Fruit fly (Drosophila melanogaster) whole organism, embryonic: ENCODE data around the gene CG8149.

Source experiments
- Antp ChIP-seq: fragments of 200-800 bp; sonication (Bioruptor generic); optimal IDR thresholded peaks from 3 replicates; lab custom pipeline; 2016; ENCODE audit warnings: missing biosample characterization, missing genetic modification characterization
- Atf3 ChIP-seq: fragments of 200-800 bp; sonication (Bioruptor generic); optimal IDR thresholded peaks from 3 replicates; lab custom pipeline; 2016; ENCODE audit warnings: missing biosample characterization, missing genetic modification characterization
- B-H2 ChIP-seq: fragments of 200-800 bp; sonication (Bioruptor generic); optimal IDR thresholded peaks from 2 replicates; lab custom pipeline; 2018; ENCODE audit warnings: missing biosample characterization, mild to moderate bottlenecking, missing genetic modification characterization
- CG10543 ChIP-seq: fragments of 200-800 bp; sonication (Bioruptor generic); optimal IDR thresholded peaks from 3 replicates; lab custom pipeline; 2017; ENCODE audit warnings: missing biosample characterization, mild to moderate bottlenecking, missing genetic modification characterization, moderate library complexity
- CG11696 ChIP-seq: fragments of 200-800 bp; sonication (Bioruptor generic); IDR thresholded peaks from 2 replicates; pipeline ENCODE4 v1.3.6; 2022; ENCODE audit warnings: missing biosample characterization, missing genetic modification characterization
- CG12104 ChIP-seq: fragments of 200-800 bp; sonication (Bioruptor generic); optimal IDR thresholded peaks from 3 replicates; lab custom pipeline; 2016; ENCODE audit warnings: missing biosample characterization, missing genetic modification characterization
- CG13123 ChIP-seq: fragments of 200-800 bp; sonication (Bioruptor generic); optimal IDR thresholded peaks from 2 replicates; lab custom pipeline; 2016; ENCODE audit warnings: missing biosample characterization, missing genetic modification characterization
- CG17328 ChIP-seq: fragments of 200-800 bp; sonication (Bioruptor generic); IDR thresholded peaks from 2 replicates; pipeline ENCODE4 v1.3.6; 2022; ENCODE audit warnings: missing biosample characterization, missing genetic modification characterization
- CG17359 ChIP-seq: fragments of 200-800 bp; sonication (Bioruptor generic); optimal IDR thresholded peaks from 3 replicates; lab custom pipeline; 2018; ENCODE audit warnings: missing biosample characterization, mild to moderate bottlenecking, missing genetic modification characterization, moderate library complexity
- CG17802 ChIP-seq: fragments of 200-800 bp; sonication (Bioruptor generic); optimal IDR thresholded peaks from 2 replicates; lab custom pipeline; 2018; ENCODE audit warnings: missing biosample characterization, mild to moderate bottlenecking, missing genetic modification characterization, moderate library complexity
- CG1832 ChIP-seq: fragments of 200-800 bp; sonication (Bioruptor generic); optimal IDR thresholded peaks from 2 replicates; lab custom pipeline; 2017; ENCODE audit warnings: missing biosample characterization, mild to moderate bottlenecking, missing genetic modification characterization, inconsistent platforms
- CG18764 ChIP-seq: fragments of 200-800 bp; sonication (Bioruptor generic); optimal IDR thresholded peaks from 3 replicates; lab custom pipeline; 2016; ENCODE audit warnings: missing biosample characterization, missing genetic modification characterization
- CG2120 ChIP-seq: fragments of 200-800 bp; sonication (Bioruptor generic); optimal IDR thresholded peaks from 3 replicates; lab custom pipeline; 2016; ENCODE audit warnings: missing biosample characterization, missing genetic modification characterization
- CG31224 ChIP-seq: fragments of 200-800 bp; sonication (Bioruptor generic); IDR thresholded peaks from 2 replicates; pipeline ENCODE4 v1.3.6; 2022; ENCODE audit warnings: missing biosample characterization, missing genetic modification characterization
- CG32767 ChIP-seq: fragments of 200-800 bp; sonication (Bioruptor generic); IDR thresholded peaks from 2 replicates; pipeline ENCODE4 v1.3.6; 2022; ENCODE audit warnings: missing biosample characterization, missing genetic modification characterization
- CG6254 ChIP-seq: fragments of 200-800 bp; sonication (Bioruptor generic); optimal IDR thresholded peaks from 3 replicates; lab custom pipeline; 2017; ENCODE audit warnings: mild to moderate bottlenecking, missing biosample characterization, missing genetic modification reagents, missing genetic modification characterization
- CG6272 ChIP-seq: fragments of 200-800 bp; sonication (Bioruptor generic); IDR thresholded peaks from 2 replicates; pipeline ENCODE4 v1.3.6; 2022; ENCODE audit warnings: missing biosample characterization, missing genetic modification characterization
- CG6654 ChIP-seq: fragments of 200-800 bp; sonication (Bioruptor generic); optimal IDR thresholded peaks from 2 replicates; lab custom pipeline; 2017; ENCODE audit warnings: missing biosample characterization, mild to moderate bottlenecking, missing genetic modification characterization
- CG6854 ChIP-seq: fragments of 200-800 bp; sonication (Bioruptor generic); optimal IDR thresholded peaks from 3 replicates; lab custom pipeline; 2017; ENCODE audit warnings: missing biosample characterization, mild to moderate bottlenecking, missing genetic modification characterization
- CG7928 ChIP-seq: fragments of 200-800 bp; sonication (Bioruptor generic); optimal IDR thresholded peaks from 2 replicates; lab custom pipeline; 2017; ENCODE audit warnings: missing biosample characterization, mild to moderate bottlenecking, missing genetic modification characterization
- CG7963 ChIP-seq: fragments of 200-800 bp; sonication (Bioruptor generic); IDR thresholded peaks from 3 replicates; pipeline ENCODE4 v1.3.6; 2022; ENCODE audit warnings: missing biosample characterization, missing genetic modification characterization; ENCODE audit not compliant: partially characterized antibody
- CG8290 ChIP-seq, 3 experiments: fragments of 200-800 bp; sonication (Bioruptor generic); optimal IDR thresholded peaks; 2 replicates each; lab custom pipeline; 2016 to 2019; ENCODE audit warnings: missing biosample characterization in 3 of 3, missing genetic modification characterization in 3 of 3, mild to moderate bottlenecking in 2 of 3, moderate library complexity in 1 of 3
- CG8359 ChIP-seq: fragments of 200-800 bp; sonication (Bioruptor generic); optimal IDR thresholded peaks from 2 replicates; lab custom pipeline; 2017; ENCODE audit warnings: missing biosample characterization, mild to moderate bottlenecking, missing genetic modification characterization, borderline replicate concordance
- CG9727 ChIP-seq: fragments of 200-800 bp; sonication (Bioruptor generic); optimal IDR thresholded peaks from 3 replicates; lab custom pipeline; 2017; ENCODE audit warnings: missing biosample characterization, mild to moderate bottlenecking, missing genetic modification characterization
- CkIIα-i1 ChIP-seq: fragments of 200-800 bp; sonication (Bioruptor generic); IDR thresholded peaks from 2 replicates; pipeline ENCODE4 v1.3.6; 2022; ENCODE audit warnings: missing biosample characterization, missing genetic modification characterization
- Doc2 ChIP-seq: fragments of 200-800 bp; sonication (Bioruptor generic); IDR thresholded peaks from 2 replicates; pipeline ENCODE4 v1.3.6; 2022; ENCODE audit warnings: missing biosample characterization, missing genetic modification characterization
- Eip74EF ChIP-seq, 2 experiments: fragments of 200-800 bp in 1 of 2; fragments of >200 bp in 1 of 2; sonication (Bioruptor generic) in 1 of 2; optimal IDR thresholded peaks; 2 replicates each; lab custom pipeline; 2017 to 2019; ENCODE audit warnings: missing biosample characterization in 2 of 2, missing genetic modification characterization in 2 of 2, mild to moderate bottlenecking in 1 of 2, moderate library complexity in 1 of 2
- HmgZ ChIP-seq: fragments of 200-800 bp; sonication (Bioruptor generic); optimal IDR thresholded peaks from 2 replicates; lab custom pipeline; 2018; ENCODE audit warnings: missing biosample characterization, mild to moderate bottlenecking, missing genetic modification characterization
- Hmx ChIP-seq: fragments of 200-800 bp; sonication (Bioruptor generic); optimal IDR thresholded peaks from 2 replicates; lab custom pipeline; 2016; ENCODE audit warnings: missing biosample characterization, missing genetic modification characterization
- Hr39 ChIP-seq: fragments of >200 bp; optimal IDR thresholded peaks from 2 replicates; lab custom pipeline; 2017
- Kr ChIP-seq: fragments of 200-800 bp; sonication (Bioruptor generic); optimal IDR thresholded peaks from 2 replicates; lab custom pipeline; 2017; ENCODE audit warnings: missing biosample characterization, mild to moderate bottlenecking, missing genetic modification characterization
- MBD-R2 ChIP-seq: fragments of 200-800 bp; sonication (Bioruptor generic); IDR thresholded peaks from 2 replicates; pipeline ENCODE4 v1.3.6; 2022; ENCODE audit warnings: missing biosample characterization, missing genetic modification characterization
- Opbp ChIP-seq: fragments of 200-800 bp; sonication (Bioruptor generic); IDR thresholded peaks from 3 replicates; pipeline ENCODE4 v1.3.6; 2022; ENCODE audit warnings: missing biosample characterization, missing genetic modification characterization; ENCODE audit not compliant: partially characterized antibody
- Ptx1 ChIP-seq: fragments of 200-800 bp; sonication (Bioruptor generic); IDR thresholded peaks from 2 replicates; pipeline ENCODE4 v1.3.6; 2022; ENCODE audit warnings: missing biosample characterization, missing genetic modification characterization
- Ravus ChIP-seq: fragments of 200-800 bp; sonication (Bioruptor generic); IDR thresholded peaks from 2 replicates; pipeline ENCODE4 v1.3.6; 2022; ENCODE audit warnings: missing biosample characterization, missing genetic modification characterization
- Trl ChIP-seq, 3 experiments: fragments of >200 bp in 2 of 3; fragments of 200-800 bp in 1 of 3; sonication (Bioruptor generic) in 1 of 3; optimal IDR thresholded peaks; 2 replicates in 1 of 3; 3 replicates in 2 of 3; lab custom pipeline; 2016 to 2017; ENCODE audit warnings: missing biosample characterization in 1 of 3, missing genetic modification characterization in 1 of 3
- da ChIP-seq: fragments of 200-800 bp; sonication (Bioruptor generic); optimal IDR thresholded peaks from 2 replicates; lab custom pipeline; 2016; ENCODE audit warnings: missing biosample characterization, missing genetic modification characterization
- dan ChIP-seq: fragments of 200-800 bp; sonication (Bioruptor generic); IDR thresholded peaks from 2 replicates; pipeline ENCODE4 v1.3.6; 2022; ENCODE audit warnings: missing biosample characterization, missing genetic modification characterization
- h ChIP-seq: fragments of >200 bp; optimal IDR thresholded peaks from 2 replicates; lab custom pipeline; 2017
- klu ChIP-seq: fragments of 200-800 bp; sonication (Bioruptor generic); IDR thresholded peaks from 2 replicates; pipeline ENCODE4 v1.3.6; 2022; ENCODE audit warnings: missing biosample characterization, missing genetic modification characterization
- kni ChIP-seq: fragments of 200-800 bp; sonication (Bioruptor generic); optimal IDR thresholded peaks from 3 replicates; lab custom pipeline; 2017; ENCODE audit warnings: mild to moderate bottlenecking, missing biosample characterization, missing genetic modification reagents, missing genetic modification characterization
- lilli ChIP-seq: fragments of 200-800 bp; sonication (Bioruptor generic); optimal IDR thresholded peaks from 3 replicates; lab custom pipeline; 2016; ENCODE audit warnings: missing biosample characterization, missing genetic modification characterization
- mam ChIP-seq: fragments of 200-800 bp; sonication (Bioruptor generic); optimal IDR thresholded peaks from 3 replicates; lab custom pipeline; 2016; ENCODE audit warnings: missing biosample characterization, missing genetic modification characterization
- onecut ChIP-seq: fragments of 200-800 bp; sonication (Bioruptor generic); IDR thresholded peaks from 2 replicates; pipeline ENCODE4 v1.3.6; 2022; ENCODE audit warnings: missing biosample characterization, missing genetic modification characterization
- pb ChIP-seq: fragments of 200-800 bp; sonication (Bioruptor generic); optimal IDR thresholded peaks from 3 replicates; lab custom pipeline; 2016; ENCODE audit warnings: missing biosample characterization, missing genetic modification characterization
- pum ChIP-seq: fragments of 200-800 bp; sonication (Bioruptor generic); optimal IDR thresholded peaks from 2 replicates; lab custom pipeline; 2016; ENCODE audit warnings: missing biosample characterization, missing genetic modification characterization
- salm ChIP-seq: fragments of 200-800 bp; sonication (Bioruptor generic); optimal IDR thresholded peaks from 2 replicates; lab custom pipeline; 2018; ENCODE audit warnings: missing biosample characterization, mild to moderate bottlenecking, missing genetic modification characterization
- sr ChIP-seq: fragments of 200-800 bp; sonication (Bioruptor generic); IDR thresholded peaks from 3 replicates; pipeline ENCODE4 v1.3.6; 2022; ENCODE audit warnings: missing biosample characterization, missing genetic modification characterization
- unc-4 ChIP-seq: fragments of 200-800 bp; sonication (Bioruptor generic); IDR thresholded peaks from 2 replicates; pipeline ENCODE4 v1.3.6; 2022; ENCODE audit warnings: missing biosample characterization, missing genetic modification characterization; ENCODE audit not compliant: partially characterized antibody
- wdn ChIP-seq: fragments of 200-800 bp; sonication (Bioruptor generic); IDR thresholded peaks from 2 replicates; pipeline ENCODE4 v1.3.6; 2022; ENCODE audit warnings: missing biosample characterization, missing genetic modification characterization
- z ChIP-seq: fragments of 200-800 bp; sonication (Bioruptor generic); IDR thresholded peaks from 3 replicates; pipeline ENCODE4 v1.3.6; 2022; ENCODE audit warnings: missing biosample characterization, missing genetic modification characterization

CG8149 gene

dm6 chr3R:9551013-9551658 is 46.7 kb downstream of the CG8149 start (continued):
- TF ChIP-seq klu (GFP tag; lab: Robert Waterston, UW): no peak
- peak; percentile 71 for TF ChIP-seq CG6854
- TF ChIP-seq CG6654 (GFP tag; lab: Kevin White, UChicago): peak; percentile 5
- no peak for TF ChIP-seq CG12104
- TF ChIP-seq onecut (GFP tag; lab: Robert Waterston, UW): peak; percentile 98
- no peak for TF ChIP-seq CG11696 (GFP tag; lab: Robert Waterston, UW)
- no peak for TF ChIP-seq Hr39 (lab: Kevin White, UChicago)
- TF ChIP-seq CG18764 (GFP tag; lab: Kevin White, UChicago): no peak
- no peak for TF ChIP-seq z (GFP tag; lab: Robert Waterston, UW)
- TF ChIP-seq da (GFP tag; lab: Kevin White, UChicago): no peak
- peak; percentile 90 for TF ChIP-seq CG1832
- peak; percentile 93 to 95 for TF ChIP-seq Trl (optimal IDR thresholded peaks at IDR 0.05; lab: Kevin White, UChicago)
- TF ChIP-seq Trl (GFP tag; optimal IDR thresholded peaks at IDR 0.05; lab: Kevin White, UChicago): peak; percentile 65
- peak; percentile 21 for TF ChIP-seq mam
- TF ChIP-seq lilli: peak; percentile 25
- TF ChIP-seq CG31224: no peak
- TF ChIP-seq Hmx: no peak
- TF ChIP-seq sr (GFP tag; lab: Robert Waterston, UW): no peak
- no peak for TF ChIP-seq Ptx1 (GFP tag; lab: Robert Waterston, UW)
- TF ChIP-seq CG6272 (GFP tag; lab: Robert Waterston, UW): no peak
- peak; percentile 79 for TF ChIP-seq kni (GFP tag; lab: Kevin White, UChicago)
- TF ChIP-seq CG8290 (GFP tag; optimal IDR thresholded peaks at IDR 0.05; lab: Kevin White, UChicago): no peak
- peak; percentile 46 to 73 for TF ChIP-seq CG8290 (tag; optimal IDR thresholded peaks at IDR 0.05; lab: Kevin White, UChicago)
- TF ChIP-seq h: no peak
- no peak for TF ChIP-seq salm (tag; lab: Kevin White, UChicago)
- TF ChIP-seq Eip74EF (GFP tag; optimal IDR thresholded peaks at IDR 0.05; lab: Kevin White, UChicago): peak in 1 of 2 experiments; percentile 83
- no peak for TF ChIP-seq CG13123 (GFP tag; lab: Kevin White, UChicago)
- TF ChIP-seq CkIIα-i1 (GFP tag; lab: Robert Waterston, UW): no peak
- TF ChIP-seq CG10543: peak; percentile 94
- TF ChIP-seq CG32767 (GFP tag; lab: Robert Waterston, UW): no peak
- peak; percentile 60 for TF ChIP-seq CG7928 (GFP tag; lab: Kevin White, UChicago)
- peak; percentile 52 for TF ChIP-seq CG6254
- TF ChIP-seq CG17802 (tag; lab: Kevin White, UChicago): no peak
- TF ChIP-seq Opbp: no peak
- TF ChIP-seq CG8359 (GFP tag; lab: Kevin White, UChicago): no peak
- TF ChIP-seq CG7963: no peak
- no peak for TF ChIP-seq Kr
- peak; percentile 50 for TF ChIP-seq B-H2 (GFP tag; lab: Kevin White, UChicago)
- TF ChIP-seq CG9727: peak; percentile 20
- TF ChIP-seq pb (GFP tag; lab: Kevin White, UChicago): peak; percentile 38
- peak; percentile 21 for TF ChIP-seq CG2120 (GFP tag; lab: Kevin White, UChicago)
- no peak for TF ChIP-seq CG17328
- TF ChIP-seq Antp (GFP tag; lab: Kevin White, UChicago): peak; percentile 13
- no peak for TF ChIP-seq pum (GFP tag; lab: Kevin White, UChicago)
- no peak for TF ChIP-seq unc-4
- peak; percentile 41 for TF ChIP-seq CG17359
- TF ChIP-seq wdn (GFP tag; lab: Robert Waterston, UW): no peak
- TF ChIP-seq Doc2 (GFP tag; lab: Robert Waterston, UW): no peak
- no peak for TF ChIP-seq Ravus (GFP tag; lab: Robert Waterston, UW)
- peak; percentile 79 for TF ChIP-seq HmgZ (tag; lab: Kevin White, UChicago)
- no peak for TF ChIP-seq MBD-R2 (GFP tag; lab: Robert Waterston, UW)
- TF ChIP-seq Atf3: no peak
- TF ChIP-seq dan (GFP tag; lab: Robert Waterston, UW): no peak
